Worm (Caenorhabditis elegans): ENCODE measurements around the gene K08D10.10.

The K08D10.10 gene

DNA sequence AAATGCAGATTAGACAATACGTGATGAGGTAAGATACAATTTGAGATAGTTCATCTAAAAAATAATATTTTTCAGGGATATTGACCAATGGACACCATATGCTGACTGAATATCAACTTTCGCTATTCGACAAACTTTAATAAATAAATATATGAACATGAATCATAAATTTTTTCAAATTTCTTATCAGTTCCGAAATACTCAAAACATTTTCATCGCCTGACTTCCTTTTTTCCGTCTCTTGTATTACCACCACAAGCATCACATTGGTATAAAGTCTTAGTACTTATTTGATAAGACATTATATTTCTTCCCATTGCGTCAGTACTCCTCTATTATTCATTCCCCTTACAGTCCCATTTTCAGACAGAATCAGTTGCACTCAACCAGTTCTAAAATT lies at the start of gene K08D10.10, which contains the start of gene R07C12.1:
Gene K08D10.10 (plus strand): TSS at position 93 of the 400 bp plus-strand sequence.
Gene R07C12.1 (plus strand): TSS at position 314 of the 400 bp plus-strand sequence.
- TF ChIP-seq K11D2.4 (GFP tag; IDR thresholded peaks at IDR 0.05) (no peak), nhr-80 (tag; optimal IDR thresholded peaks at IDR 0.05) (peak; percentile 42)

DNA sequence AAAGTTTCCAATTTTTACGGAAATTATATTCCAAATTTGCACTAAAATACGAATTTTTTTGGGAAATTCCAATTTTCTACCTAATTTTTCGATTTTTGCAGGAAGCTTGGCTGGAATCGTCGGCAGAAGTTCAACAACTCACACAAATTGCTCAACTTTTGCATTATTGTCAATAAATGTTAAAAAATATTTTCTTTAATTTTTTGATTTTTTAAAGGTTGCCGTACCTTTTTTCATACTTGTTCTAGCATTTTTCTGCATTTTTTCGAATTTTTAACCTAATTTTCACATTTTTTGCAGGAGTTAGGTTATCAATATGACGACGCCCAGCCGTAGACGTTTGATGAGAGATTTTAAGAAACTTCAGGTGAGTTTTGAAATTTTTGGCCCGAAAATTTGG lies 49.3 kb upstream of the K08D10.10 start, which contains the start of gene ubc-1:
Gene ubc-1 (plus strand): TSS at position 301 of the 400 bp plus-strand sequence.
- no peak for TF ChIP-seq ekl-4 (GFP tag; IDR thresholded peaks at IDR 0.05)
- TF ChIP-seq snpc-1.3 (tag; optimal IDR thresholded peaks at IDR 0.05; ENCODE audit: insufficient read depth), result no peak
- no peak for TF ChIP-seq ceh-40 (GFP tag; IDR thresholded peaks at IDR 0.05)
- TF ChIP-seq K12H6.12 (tag; optimal IDR thresholded peaks at IDR 0.05), result no peak

DNA sequence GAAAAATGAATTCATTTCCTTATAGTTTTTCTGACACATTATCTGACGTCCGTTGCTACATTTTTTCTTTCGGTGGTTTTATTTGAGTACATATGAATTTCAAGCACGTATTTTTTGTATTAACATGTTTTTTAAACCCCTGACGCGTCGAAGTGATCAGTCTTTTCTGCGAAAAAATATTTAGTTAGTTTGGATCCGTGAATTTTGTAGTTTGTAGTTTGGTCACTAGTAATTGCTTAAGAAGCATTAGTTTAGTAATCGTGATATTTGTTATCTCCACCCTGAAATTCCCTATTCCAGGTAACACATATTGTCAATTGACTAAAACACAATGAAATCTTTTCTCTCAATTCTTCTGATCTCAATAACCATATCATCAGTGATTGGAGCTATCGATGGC lies 43.3 kb upstream of the K08D10.10 start, which contains the start of gene C35B1.7:
Gene C35B1.7 (plus strand): TSS at position 301 of the 400 bp plus-strand sequence.
- TF ChIP-seq F57C9.4 (tag; optimal IDR thresholded peaks at IDR 0.05), result no peak
- no peak for TF ChIP-seq F52B5.7 (tag; optimal IDR thresholded peaks at IDR 0.05)
- TF ChIP-seq C06A6.2 (GFP tag; conservative IDR thresholded peaks at IDR 0.05), result no peak
- TF ChIP-seq ama-1 (optimal IDR thresholded peaks at IDR 0.05), result no peak
- no peak for TF ChIP-seq ama-1 (GFP tag; optimal IDR thresholded peaks at IDR 0.05)
- TF ChIP-seq F22D6.2 (tag; optimal IDR thresholded peaks at IDR 0.05), result no peak
- no peak for TF ChIP-seq attf-3 (GFP tag; conservative IDR thresholded peaks at IDR 0.05)
- TF ChIP-seq cebp-2 (GFP tag; IDR thresholded peaks at IDR 0.05), result no peak
- no peak for TF ChIP-seq unc-130 (GFP tag; optimal IDR thresholded peaks at IDR 0.05)
- TF ChIP-seq nfyb-1 (GFP tag; IDR thresholded peaks at IDR 0.05), result no peak
- no peak for TF ChIP-seq die-1 (tag; optimal IDR thresholded peaks at IDR 0.05)
- TF ChIP-seq mes-4 (tag; optimal IDR thresholded peaks at IDR 0.05), result no peak
- TF ChIP-seq gei-17 (GFP tag; optimal IDR thresholded peaks at IDR 0.05), result no peak

DNA sequence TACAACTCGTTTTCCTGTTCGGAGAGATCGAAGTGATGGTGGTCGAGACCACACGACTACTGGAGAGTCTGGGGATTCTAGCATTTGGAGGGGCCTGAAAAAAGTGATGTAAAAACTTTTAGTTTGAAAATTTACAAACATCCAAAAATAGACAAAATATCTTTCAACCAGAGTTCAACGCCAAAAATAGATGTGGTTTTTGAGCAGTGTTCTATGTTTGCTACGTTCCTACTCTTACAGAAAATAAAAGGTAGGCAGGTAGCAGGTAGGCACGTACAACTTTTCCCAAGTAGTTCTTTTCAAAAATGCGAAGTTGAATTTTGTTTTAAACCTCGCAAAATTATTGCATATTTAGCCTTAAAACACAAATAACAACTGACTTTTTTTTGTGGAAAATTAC lies 39.6 kb upstream of the K08D10.10 start, which contains the start of gene F49F1.14:
Gene F49F1.14 (minus strand): TSS at position 101 of the 400 bp plus-strand sequence.
- TF ChIP-seq Y95B8A.8 (GFP tag; IDR thresholded peaks at IDR 0.05) (no peak), B0035.1 (tag; optimal IDR thresholded peaks at IDR 0.05) (no peak), hrde-1 (tag; optimal IDR thresholded peaks at IDR 0.05; ENCODE audit: borderline replicate concordance) (no peak), dpl-1 (GFP tag; optimal IDR thresholded peaks at IDR 0.05) (no peak)

DNA sequence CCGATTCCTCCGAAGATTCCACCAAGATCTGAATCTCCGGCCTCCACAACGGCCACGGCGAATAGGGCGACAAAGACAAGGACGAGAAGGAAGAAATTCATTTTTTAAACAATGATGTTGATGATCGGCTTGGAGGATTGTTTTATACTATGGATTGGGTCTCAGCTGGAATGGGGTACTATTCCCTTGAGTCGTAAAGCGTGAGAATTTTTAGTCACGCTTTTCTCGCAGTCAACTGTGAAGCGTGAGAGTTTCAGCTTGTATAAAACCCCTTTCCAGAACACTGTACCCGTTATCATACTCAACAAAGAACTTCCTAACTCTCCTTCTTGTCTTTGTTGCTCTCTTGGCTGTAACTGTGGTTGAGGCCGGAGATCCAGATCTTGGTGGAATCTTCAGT lies 37.5 kb upstream of the K08D10.10 start, which contains the start of gene F49F1.15:
Gene F49F1.15 (minus strand): TSS at position 101 of the 400 bp plus-strand sequence.
- TF ChIP-seq madf-6 (GFP tag; IDR thresholded peaks at IDR 0.05) (no peak), F10E7.11 (tag; optimal IDR thresholded peaks at IDR 0.05) (no peak), let-607 (tag; optimal IDR thresholded peaks at IDR 0.05) (no peak), athp-1 (tag; optimal IDR thresholded peaks at IDR 0.05) (no peak), fkh-3 (tag; optimal IDR thresholded peaks at IDR 0.05) (no peak), lin-35 (GFP tag; optimal IDR thresholded peaks at IDR 0.05) (no peak), unc-62 (GFP tag; optimal IDR thresholded peaks at IDR 0.05) (no peak), nfyb-1 (GFP tag; IDR thresholded peaks at IDR 0.05) (no peak), dpff-1 (tag; optimal IDR thresholded peaks at IDR 0.05) (no peak)

DNA sequence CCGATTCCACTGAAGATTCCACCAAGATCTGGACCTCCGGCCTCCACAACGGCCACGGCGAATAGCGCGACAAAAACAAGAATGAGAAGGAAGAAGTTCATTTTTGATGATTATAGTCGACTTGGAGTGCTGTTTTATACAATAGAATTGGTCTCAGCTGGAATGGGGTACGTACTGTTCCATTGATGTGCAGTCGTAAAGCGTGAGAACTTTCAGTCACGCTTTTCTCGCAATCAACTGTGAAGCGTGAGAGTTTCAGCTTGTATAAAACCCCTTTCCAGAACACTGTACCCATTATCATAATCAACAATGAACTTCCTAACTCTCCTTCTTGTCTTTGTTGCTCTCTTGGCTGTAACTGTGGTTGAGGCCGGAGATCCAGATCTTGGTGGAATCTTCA lies 36.4 kb upstream of the K08D10.10 start, which contains the start of the genes F49F1.4 and F49F1.2:
Gene F49F1.4 (minus strand): TSS at position 101 of the 400 bp plus-strand sequence.
Gene F49F1.2 (plus strand): TSS at position 310 of the 400 bp plus-strand sequence.
- TF ChIP-seq hlh-12 (tag; optimal IDR thresholded peaks at IDR 0.05) (no peak), aptf-3 (GFP tag; IDR thresholded peaks at IDR 0.05) (no peak), rpc-1 (optimal IDR thresholded peaks at IDR 0.05) (no peak), rpc-1 (tag; optimal IDR thresholded peaks at IDR 0.05) (no peak), tbp1 (GFP tag; optimal IDR thresholded peaks at IDR 0.05) (no peak), attf-3 (GFP tag; conservative IDR thresholded peaks at IDR 0.05) (no peak), hmg-20 (GFP tag; IDR thresholded peaks at IDR 0.05) (no peak), hlh-26 (GFP tag; conservative IDR thresholded peaks at IDR 0.05) (no peak), sdz-38 (tag; optimal IDR thresholded peaks at IDR 0.05) (no peak), ceh-79 (tag; optimal IDR thresholded peaks at IDR 0.05) (no peak), let-526 (GFP tag; IDR thresholded peaks at IDR 0.05) (no peak), F33H1.4 (GFP tag; IDR thresholded peaks at IDR 0.05) (no peak), lir-1 (GFP tag; conservative IDR thresholded peaks at IDR 0.05) (no peak), snpc-1.3 (tag; optimal IDR thresholded peaks at IDR 0.05; ENCODE audit: insufficient read depth) (no peak), F22D6.2 (tag; optimal IDR thresholded peaks at IDR 0.05) (no peak), unc-62 (GFP tag; optimal IDR thresholded peaks at IDR 0.05) (no peak)
